Fruit fly (Drosophila melanogaster): ENCODE data around the gene Ube4A.
A peak's percentile ranks its signal among the peaks of the same experiment; 100 is the strongest.

Ube4A gene

dm6 chr2L:6610683-6611373 is 47.5 kb upstream of the Ube4A start, which contains the start of gene CG11050 (continued):
- TF ChIP-seq CG17802 (tag; optimal IDR thresholded peaks at IDR 0.05) (peak; percentile 18), onecut (GFP tag; IDR thresholded peaks at IDR 0.05) (peak; percentile 61), kah (GFP tag; optimal IDR thresholded peaks at IDR 0.05) (no peak), Hmx (GFP tag; optimal IDR thresholded peaks at IDR 0.05) (no peak), trem (tag; optimal IDR thresholded peaks at IDR 0.05) (peak; percentile 90), eve (GFP tag; optimal IDR thresholded peaks at IDR 0.05) (no peak), mam (GFP tag; optimal IDR thresholded peaks at IDR 0.05) (peak; percentile 87), Nf-YC (tag; optimal IDR thresholded peaks at IDR 0.05) (peak; percentile 47), scrt (GFP tag; optimal IDR thresholded peaks at IDR 0.05) (peak; percentile 53), bowl (GFP tag; IDR thresholded peaks at IDR 0.05) (peak; percentile 40; the same call in 1 of the 2 replicates), dm (GFP tag; optimal IDR thresholded peaks at IDR 0.05) (peak; percentile 75), prd (optimal IDR thresholded peaks at IDR 0.05) (no peak), prd (GFP tag; IDR thresholded peaks at IDR 0.05) (peak; percentile 73), CG9932 (GFP tag; IDR thresholded peaks at IDR 0.05) (peak; percentile 87), btn (GFP tag; optimal IDR thresholded peaks at IDR 0.05) (no peak), CG3163 (GFP tag; optimal IDR thresholded peaks at IDR 0.05) (peak; percentile 75), CG12071 (GFP tag; optimal IDR thresholded peaks at IDR 0.05) (peak; percentile 80), disco-r (GFP tag; optimal IDR thresholded peaks at IDR 0.05) (peak; percentile 79), CG11723 (GFP tag; optimal IDR thresholded peaks at IDR 0.05) (peak; percentile 25), CG2678 (tag; optimal IDR thresholded peaks at IDR 0.05) (peak; percentile 69), ara (GFP tag; IDR thresholded peaks at IDR 0.05) (peak; percentile 69), Dip3 (GFP tag; optimal IDR thresholded peaks at IDR 0.05) (peak; percentile 71), Hr51 (GFP tag; optimal IDR thresholded peaks at IDR 0.05) (peak; percentile 81 to 87), pros (GFP tag; optimal IDR thresholded peaks at IDR 0.05) (no peak), CG9817 (tag; optimal IDR thresholded peaks at IDR 0.05) (peak; percentile 63), CG3065 (GFP tag; optimal IDR thresholded peaks at IDR 0.05) (peak; percentile 35), Stat92E (GFP tag; optimal IDR thresholded peaks at IDR 0.05) (peak in 1 of 3 experiments; percentile 82), so (GFP tag; IDR thresholded peaks at IDR 0.05) (peak; percentile 61; the same call in 1 of the 3 replicates), p53 (GFP tag; optimal IDR thresholded peaks at IDR 0.05) (peak; percentile 91), H2.0 (GFP tag; IDR thresholded peaks at IDR 0.05) (peak; percentile 66), inv (GFP tag; IDR thresholded peaks at IDR 0.05; ENCODE audit: partially characterized antibody) (peak; percentile 36; the same call in 1 of the 2 replicates), CG5180 (GFP tag; optimal IDR thresholded peaks at IDR 0.05) (no peak), lov (optimal IDR thresholded peaks at IDR 0.05) (peak; percentile 76), lov (GFP tag; IDR thresholded peaks at IDR 0.05) (peak; percentile 77; the same call in 2 of the 3 replicates), ATbp (GFP tag; optimal IDR thresholded peaks at IDR 0.05) (peak; percentile 61), dysf (GFP tag; IDR thresholded peaks at IDR 0.05) (peak; percentile 78), pum (GFP tag; optimal IDR thresholded peaks at IDR 0.05) (peak; percentile 78), TFAM (GFP tag; optimal IDR thresholded peaks at IDR 0.05) (no peak), toy (GFP tag; IDR thresholded peaks at IDR 0.05) (0 out of 2 replicates have a peak, but pooled peaks have one; percentile 19), Ets97D (GFP tag; optimal IDR thresholded peaks at IDR 0.05) (peak; percentile 94), CG1233 (GFP tag; optimal IDR thresholded peaks at IDR 0.05) (peak; percentile 23), Gug (GFP tag; IDR thresholded peaks at IDR 0.05) (peak; percentile 69; the same call in 3 of the 4 replicates), CG10431 (GFP tag; optimal IDR thresholded peaks at IDR 0.05) (no peak), Lim3 (GFP tag; IDR thresholded peaks at IDR 0.05) (no peak), CG6654 (GFP tag; optimal IDR thresholded peaks at IDR 0.05) (peak; percentile 33), Tbp (GFP tag; optimal IDR thresholded peaks at IDR 0.05) (no peak), ranshi (GFP tag; IDR thresholded peaks at IDR 0.05) (peak; percentile 76), CG10543 (GFP tag; optimal IDR thresholded peaks at IDR 0.05) (no peak), NC2α (GFP tag; optimal IDR thresholded peaks at IDR 0.05) (peak; percentile 56), tna (GFP tag; IDR thresholded peaks at IDR 0.05; ENCODE audit: partially characterized antibody) (peak; percentile 65; the same call in 1 of the 2 replicates)
